Worm (Caenorhabditis elegans) whole organism, early embryonic: ENCODE results near the gene srw-71.

ENCODE experiments used
- B0310.2 ChIP-seq: sonication (generic microtip); optimal IDR thresholded peaks from 2 replicates; lab custom pipeline; 2016; ENCODE audit warnings: mild to moderate bottlenecking, missing genetic modification characterization, missing compliant biosample characterization
- ama-1 ChIP-seq: fragments of 150-350 bp; optimal IDR thresholded peaks from 2 replicates; lab custom pipeline; 2014
- ceh-13 ChIP-seq: fragments of 200-800 bp; sonication (Bioruptor generic); optimal IDR thresholded peaks from 2 replicates; lab custom pipeline; 2018; ENCODE audit warnings: mild to moderate bottlenecking, missing genetic modification characterization, missing compliant biosample characterization
- ceh-36 ChIP-seq: sonication (generic microtip); optimal IDR thresholded peaks from 2 replicates; lab custom pipeline; 2016; ENCODE audit warnings: missing genetic modification characterization, inconsistent platforms, missing compliant biosample characterization
- flt-1 ChIP-seq: fragments of 200-800 bp; sonication (Bioruptor generic); IDR thresholded peaks from 2 replicates; pipeline ENCODE4 v1.3.6; 2022; ENCODE audit warnings: missing genetic modification characterization, missing compliant biosample characterization
- pes-1 ChIP-seq: fragments of 200-800 bp; sonication (Bioruptor generic); IDR thresholded peaks from 2 replicates; pipeline ENCODE4 v1.3.6; 2022; ENCODE audit warnings: missing genetic modification reagents, missing genetic modification characterization, missing compliant biosample characterization

DNA sequence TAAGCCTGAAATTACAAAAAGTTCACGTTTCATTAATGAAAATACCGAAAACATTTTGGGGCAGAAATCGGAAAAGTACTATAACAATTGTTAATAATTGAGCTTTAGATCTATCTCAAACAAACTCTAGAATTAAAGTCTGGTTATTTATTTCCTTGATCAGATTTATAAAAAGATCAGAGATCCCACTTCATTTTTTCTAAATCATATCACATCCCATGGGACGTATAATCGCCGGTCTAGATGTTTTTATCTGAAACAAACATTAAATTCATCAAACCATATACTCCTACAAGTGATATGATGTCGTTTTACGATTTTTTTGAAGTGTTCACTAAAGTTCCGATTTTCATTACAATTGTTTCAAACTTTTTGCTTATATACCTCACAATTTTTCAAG is 19.2 kb downstream of the srw-71 start, which contains the start of gene str-41:
- TF ChIP-seq ceh-36, result no peak
- TF ChIP-seq ama-1, result no peak
- no peak for TF ChIP-seq flt-1 (GFP tag; lab: Robert Waterston, UW)
- no peak for TF ChIP-seq pes-1 (GFP tag; lab: Robert Waterston, UW)
- TF ChIP-seq ceh-13 (GFP tag; lab: Kevin White, UChicago), result no peak
- no peak for TF ChIP-seq B0310.2 (tag; lab: Kevin White, UChicago)
